Worm (Caenorhabditis elegans): ENCODE data around the gene C49F5.8.

C49F5.8 gene

ce11 chrX:11938826-11939225, 21.1 kb upstream of the C49F5.8 start, which contains the start of gene F55G7.5:
TSS of gene F55G7.5 (minus strand) at chrX:11938926.
- no peak for TF ChIP-seq ceh-82 (tag; optimal IDR thresholded peaks at IDR 0.05)
- TF ChIP-seq nhr-43 (tag; optimal IDR thresholded peaks at IDR 0.05; ENCODE audit: poor library complexity, severe bottlenecking), result no peak
- no peak for TF ChIP-seq unc-62 (GFP tag; optimal IDR thresholded peaks at IDR 0.05)
- TF ChIP-seq aly-2 (tag; optimal IDR thresholded peaks at IDR 0.05), result no peak
- no peak for TF ChIP-seq zag-1 (tag; optimal IDR thresholded peaks at IDR 0.05)
- no peak for TF ChIP-seq nhr-12 (tag; optimal IDR thresholded peaks at IDR 0.05)
- no peak for TF ChIP-seq unc-39 (tag; optimal IDR thresholded peaks at IDR 0.05)
- no peak for TF ChIP-seq nhr-23 (tag; optimal IDR thresholded peaks at IDR 0.05)
- TF ChIP-seq nhr-67 (tag; optimal IDR thresholded peaks at IDR 0.05), result no peak
- TF ChIP-seq R02D3.7 (tag; optimal IDR thresholded peaks at IDR 0.05), result no peak
- no peak for TF ChIP-seq ztf-4 (tag; optimal IDR thresholded peaks at IDR 0.05)
- TF ChIP-seq daf-12 (tag; optimal IDR thresholded peaks at IDR 0.05), result no peak
- no peak for TF ChIP-seq lin-39 (tag; optimal IDR thresholded peaks at IDR 0.05)

ce11 chrX:11941951-11942350, 18.0 kb upstream of the C49F5.8 start, which contains the start of gene F55G7.3:
TSS of gene F55G7.3 (minus strand) at chrX:11942051.
- TF ChIP-seq ztf-11 (tag; optimal IDR thresholded peaks at IDR 0.05), result no peak
- no peak for TF ChIP-seq nhr-76 (tag; optimal IDR thresholded peaks at IDR 0.05)
- no peak for TF ChIP-seq egl-27 (tag; optimal IDR thresholded peaks at IDR 0.05)
- no peak for TF ChIP-seq tbx-2 (tag; optimal IDR thresholded peaks at IDR 0.05)
- no peak for TF ChIP-seq elt-2 (tag; optimal IDR thresholded peaks at IDR 0.05)
- no peak for TF ChIP-seq sea-2 (GFP tag; optimal IDR thresholded peaks at IDR 0.05)
- no peak for TF ChIP-seq lsy-12 (tag; optimal IDR thresholded peaks at IDR 0.05)
- no peak for TF ChIP-seq nhr-43 (tag; optimal IDR thresholded peaks at IDR 0.05; ENCODE audit: poor library complexity, severe bottlenecking)
- TF ChIP-seq skn-1 (tag; optimal IDR thresholded peaks at IDR 0.05), result no peak
- TF ChIP-seq eor-1 (tag; optimal IDR thresholded peaks at IDR 0.05), result no peak
- no peak for TF ChIP-seq nhr-28 (tag; optimal IDR thresholded peaks at IDR 0.05)

DNA sequence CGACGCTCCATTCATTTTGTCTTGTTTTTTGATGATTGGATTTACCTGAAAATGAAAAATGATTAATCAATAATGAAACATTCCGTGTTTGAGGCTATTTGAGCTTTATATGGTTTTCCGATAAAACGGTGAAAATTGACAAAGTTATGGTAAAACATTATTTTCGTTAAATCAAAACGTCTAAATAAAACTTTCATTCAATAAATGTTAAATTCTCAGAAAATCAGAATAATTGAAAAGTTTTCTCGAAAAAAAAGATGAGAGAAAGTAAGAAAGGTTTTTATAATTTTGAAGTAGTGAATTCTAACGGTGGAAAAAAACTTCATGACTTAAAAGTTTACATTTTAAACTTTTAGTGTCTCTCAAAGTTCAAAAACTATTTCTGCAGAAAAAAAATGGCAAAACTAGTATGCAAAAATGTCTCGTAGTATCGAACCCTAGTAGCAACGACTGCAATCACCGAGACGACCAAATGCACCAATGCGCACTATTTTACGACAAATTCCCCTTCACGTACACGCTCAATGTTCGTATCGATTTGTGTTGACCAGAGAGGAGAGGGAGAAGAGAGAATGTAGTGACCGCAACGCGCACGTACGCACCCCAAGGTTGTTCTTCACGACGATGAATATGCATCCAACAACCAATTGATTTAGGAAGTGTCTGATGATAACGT, 13.0 kb upstream of the C49F5.8 start, which contains the start of gene nfya-1:
Gene nfya-1, minus strand, starts transcription at position 51 of the 676 bp plus-strand sequence.
- TF ChIP-seq ceh-82 (tag; optimal IDR thresholded peaks at IDR 0.05), result no peak
- TF ChIP-seq pqm-1 (tag; optimal IDR thresholded peaks at IDR 0.05), result peak; percentile 16
- no peak for TF ChIP-seq sea-2 (GFP tag; optimal IDR thresholded peaks at IDR 0.05)
- peak; percentile 38 for TF ChIP-seq skn-1 (tag; optimal IDR thresholded peaks at IDR 0.05)
- peak; percentile 27 for TF ChIP-seq elt-2 (tag; optimal IDR thresholded peaks at IDR 0.05)
- peak; percentile 42 for TF ChIP-seq lin-39 (tag; optimal IDR thresholded peaks at IDR 0.05)
- TF ChIP-seq lin-15B (tag; optimal IDR thresholded peaks at IDR 0.05), result peak; percentile 17
- peak; percentile 34 for TF ChIP-seq nhr-43 (tag; optimal IDR thresholded peaks at IDR 0.05; ENCODE audit: poor library complexity, severe bottlenecking)
- no peak for TF ChIP-seq nhr-12 (tag; optimal IDR thresholded peaks at IDR 0.05)
- TF ChIP-seq aly-2 (tag; optimal IDR thresholded peaks at IDR 0.05), result no peak
- TF ChIP-seq nhr-28 (tag; optimal IDR thresholded peaks at IDR 0.05), result no peak
- no peak for TF ChIP-seq daf-12 (tag; optimal IDR thresholded peaks at IDR 0.05)
- peak; percentile 80 for TF ChIP-seq ceh-28 (tag; optimal IDR thresholded peaks at IDR 0.05)
- no peak for TF ChIP-seq lsy-12 (tag; optimal IDR thresholded peaks at IDR 0.05)
- TF ChIP-seq hmg-11 (tag; optimal IDR thresholded peaks at IDR 0.05), result peak; percentile 81
- no peak for TF ChIP-seq fkh-2 (tag; optimal IDR thresholded peaks at IDR 0.05)
- no peak for TF ChIP-seq zag-1 (tag; optimal IDR thresholded peaks at IDR 0.05)
- peak; percentile 19 for TF ChIP-seq nhr-23 (tag; optimal IDR thresholded peaks at IDR 0.05)
- TF ChIP-seq snpc-4 (tag; optimal IDR thresholded peaks at IDR 0.05), result peak; percentile 27
- TF ChIP-seq ama-1 (optimal IDR thresholded peaks at IDR 0.05), result no peak
- TF ChIP-seq egl-5 (tag; optimal IDR thresholded peaks at IDR 0.05), result peak; percentile 53
- TF ChIP-seq pha-4 (tag; optimal IDR thresholded peaks at IDR 0.05), result peak; percentile 68
- peak; percentile 62 for TF ChIP-seq nhr-25 (tag; optimal IDR thresholded peaks at IDR 0.05)

DNA sequence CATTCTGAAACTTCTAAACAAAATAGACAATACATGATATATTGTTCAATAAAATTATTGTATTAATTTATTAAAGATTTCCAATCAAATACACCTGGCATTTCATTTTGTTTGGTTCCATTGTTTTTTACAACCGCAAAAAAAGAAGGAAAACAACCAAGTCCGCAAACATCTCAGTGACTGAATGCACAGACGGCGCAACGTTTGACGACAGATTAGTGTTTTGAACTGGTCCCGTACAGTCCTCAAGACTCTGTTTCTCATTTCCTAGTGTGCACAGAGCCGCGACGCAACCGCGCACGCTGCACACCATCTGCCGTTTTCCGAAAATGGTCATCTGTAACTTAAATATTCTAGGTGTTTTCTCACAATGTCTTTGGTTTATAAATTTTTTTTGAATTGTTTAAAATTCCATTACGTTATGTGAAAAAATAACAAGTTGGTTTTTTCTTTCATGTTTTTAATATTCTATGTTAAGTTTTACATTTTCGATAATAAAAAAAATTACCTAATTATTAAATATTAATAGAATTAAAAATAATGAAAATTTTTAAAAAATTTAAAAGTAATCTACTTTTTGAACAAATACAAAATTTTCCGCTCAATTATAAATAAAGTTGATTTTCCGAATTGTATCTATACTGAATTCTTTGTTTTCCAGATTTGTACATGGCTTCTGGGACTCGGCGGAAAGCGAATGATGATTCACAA, 11.6 kb upstream of the C49F5.8 start, which contains the start of gene lsd-1:
Gene lsd-1, plus strand, starts transcription at position 661 of the 711 bp plus-strand sequence.
- peak; percentile 64 for TF ChIP-seq hmg-11 (tag; optimal IDR thresholded peaks at IDR 0.05)
- no peak for TF ChIP-seq ceh-16 (tag; optimal IDR thresholded peaks at IDR 0.05)
- no peak for TF ChIP-seq nhr-28 (tag; optimal IDR thresholded peaks at IDR 0.05)
- TF ChIP-seq elt-1 (tag; optimal IDR thresholded peaks at IDR 0.05), result no peak
- TF ChIP-seq pha-4 (tag; optimal IDR thresholded peaks at IDR 0.05), result peak; percentile 50
- peak; percentile 6 for TF ChIP-seq elt-2 (tag; optimal IDR thresholded peaks at IDR 0.05)
- TF ChIP-seq R02D3.7 (tag; optimal IDR thresholded peaks at IDR 0.05), result no peak
- no peak for TF ChIP-seq egl-27 (tag; optimal IDR thresholded peaks at IDR 0.05)
- no peak for TF ChIP-seq zag-1 (tag; optimal IDR thresholded peaks at IDR 0.05)
- no peak for TF ChIP-seq nhr-237 (tag; optimal IDR thresholded peaks at IDR 0.05)
